Fruit fly (Drosophila melanogaster): ENCODE data around the gene Gr98c.

Gr98c gene

DNA sequence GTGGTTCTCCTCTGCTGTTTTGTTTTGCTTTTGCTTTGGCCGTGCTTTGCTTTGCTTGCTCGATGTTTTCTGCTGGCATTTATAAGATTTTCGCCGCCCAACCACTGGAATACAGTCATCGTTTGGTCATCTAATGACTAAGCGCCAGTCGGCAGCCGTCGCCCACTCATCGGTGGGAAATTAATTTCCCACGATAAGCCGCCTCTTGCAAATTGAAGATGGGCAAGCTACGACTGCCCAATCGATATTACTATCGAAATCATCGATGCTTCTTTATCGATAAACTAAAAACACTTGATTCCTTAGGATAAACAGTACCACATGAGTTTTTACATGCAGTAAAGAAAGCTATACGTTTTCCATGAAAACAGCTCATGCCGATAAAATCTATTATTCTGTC is 26.4 kb downstream of the Gr98c start:
- no peak for TF ChIP-seq Hnf4 (GFP tag; optimal IDR thresholded peaks at IDR 0.05)
- TF ChIP-seq jim (GFP tag; optimal IDR thresholded peaks at IDR 0.05) = no peak
- no peak for TF ChIP-seq Dif (GFP tag; optimal IDR thresholded peaks at IDR 0.05; ENCODE audit: partially characterized antibody)
- TF ChIP-seq Jra (GFP tag; optimal IDR thresholded peaks at IDR 0.05) = no peak
- TF ChIP-seq HLH106 (tag; optimal IDR thresholded peaks at IDR 0.05) = no peak
- TF ChIP-seq sv (GFP tag; optimal IDR thresholded peaks at IDR 0.05) = no peak
- no peak for TF ChIP-seq dmrt93B (GFP tag; optimal IDR thresholded peaks at IDR 0.05)
- TF ChIP-seq CG9705 (GFP tag; optimal IDR thresholded peaks at IDR 0.05) = no peak
- no peak for TF ChIP-seq OdsH (GFP tag; optimal IDR thresholded peaks at IDR 0.05)
- TF ChIP-seq N (GFP tag; optimal IDR thresholded peaks at IDR 0.05) = no peak
- no peak for TF ChIP-seq Abd-B (GFP tag; optimal IDR thresholded peaks at IDR 0.05)
- no peak for TF ChIP-seq br (GFP tag; optimal IDR thresholded peaks at IDR 0.05)
- TF ChIP-seq fru (GFP tag; optimal IDR thresholded peaks at IDR 0.05) = no peak
- TF ChIP-seq brk (GFP tag; optimal IDR thresholded peaks at IDR 0.05) = no peak
- TF ChIP-seq Vsx2 (GFP tag; optimal IDR thresholded peaks at IDR 0.05; ENCODE audit: partially characterized antibody) = no peak

- TF ChIP-seq N (GFP tag; optimal IDR thresholded peaks at IDR 0.05) = no peak
- no peak for TF ChIP-seq CG9705 (GFP tag; optimal IDR thresholded peaks at IDR 0.05)
- TF ChIP-seq HLH106 (tag; optimal IDR thresholded peaks at IDR 0.05) = no peak
Observed at dm6 chr3R:27579422-27579821, 35.2 kb downstream of the Gr98c start.

DNA sequence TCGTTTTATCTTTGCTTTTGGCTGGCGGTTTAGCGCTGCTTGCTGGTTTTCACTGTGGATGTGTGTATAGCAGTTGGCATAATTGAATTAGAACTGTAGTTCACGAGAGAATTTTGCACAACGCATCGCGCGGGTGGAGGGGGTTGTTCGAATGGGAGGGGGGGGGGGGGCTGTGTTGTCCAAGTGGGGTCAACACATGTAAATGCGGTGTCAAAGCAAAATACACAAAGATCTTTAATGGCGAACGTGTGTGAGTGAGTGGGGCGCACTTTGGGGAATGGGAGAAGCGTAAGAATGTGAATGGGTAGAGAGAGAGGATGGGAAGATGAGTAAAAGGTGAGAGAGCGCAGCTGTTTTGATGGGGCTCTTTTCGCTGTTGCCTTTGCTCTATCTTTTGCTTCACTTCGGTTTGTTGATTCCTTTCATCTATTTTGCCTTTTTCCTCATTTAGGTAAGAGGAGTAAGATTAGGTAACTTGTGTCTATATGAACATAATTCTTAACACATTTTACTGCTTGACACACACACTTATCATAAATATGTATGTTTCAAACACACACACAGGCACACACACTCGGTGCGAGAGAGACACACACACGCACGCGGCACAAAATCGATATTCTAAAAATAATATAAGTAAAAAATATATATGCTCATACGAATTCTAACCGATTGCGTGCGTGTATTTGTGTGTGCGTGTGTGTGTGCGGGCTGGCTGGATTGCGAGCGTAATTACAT is 36.2 kb downstream of the Gr98c start:
- peak; percentile 54 for TF ChIP-seq Dif (GFP tag; optimal IDR thresholded peaks at IDR 0.05; ENCODE audit: partially characterized antibody)
- no peak for TF ChIP-seq sv (GFP tag; optimal IDR thresholded peaks at IDR 0.05)
- peak; percentile 72 for TF ChIP-seq psq (GFP tag; optimal IDR thresholded peaks at IDR 0.05)
- TF ChIP-seq Hr83 (GFP tag; optimal IDR thresholded peaks at IDR 0.05; ENCODE audit: poor library complexity, severe bottlenecking) = peak; percentile 40
- TF ChIP-seq brk (GFP tag; optimal IDR thresholded peaks at IDR 0.05) = peak; percentile 20
- TF ChIP-seq Abd-B (GFP tag; optimal IDR thresholded peaks at IDR 0.05) = no peak
- no peak for TF ChIP-seq Rel (GFP tag; optimal IDR thresholded peaks at IDR 0.05)
- TF ChIP-seq Rel (tag; optimal IDR thresholded peaks at IDR 0.05) = peak; percentile 14
- no peak for TF ChIP-seq CG9705 (GFP tag; optimal IDR thresholded peaks at IDR 0.05)
- TF ChIP-seq br (GFP tag; optimal IDR thresholded peaks at IDR 0.05) = no peak
- TF ChIP-seq Hnf4 (GFP tag; optimal IDR thresholded peaks at IDR 0.05) = no peak

dm6 chr3R:27581263-27581868 is 37.1 kb downstream of the Gr98c start:
- no peak for TF ChIP-seq Mio (GFP tag; optimal IDR thresholded peaks at IDR 0.05)
- peak; percentile 72 for TF ChIP-seq Sp1 (GFP tag; optimal IDR thresholded peaks at IDR 0.05)
- peak; percentile 78 for TF ChIP-seq br (GFP tag; optimal IDR thresholded peaks at IDR 0.05)
- TF ChIP-seq ey (GFP tag; optimal IDR thresholded peaks at IDR 0.05) = peak; percentile 74
- peak; percentile 66 for TF ChIP-seq sage (GFP tag; optimal IDR thresholded peaks at IDR 0.05)
- no peak for TF ChIP-seq N (GFP tag; optimal IDR thresholded peaks at IDR 0.05)
- peak; percentile 8 for TF ChIP-seq Rel (GFP tag; optimal IDR thresholded peaks at IDR 0.05)
- TF ChIP-seq Rel (tag; optimal IDR thresholded peaks at IDR 0.05) = peak; percentile 78
- peak; percentile 33 for TF ChIP-seq Vsx2 (GFP tag; optimal IDR thresholded peaks at IDR 0.05; ENCODE audit: partially characterized antibody)
- TF ChIP-seq foxo (GFP tag; optimal IDR thresholded peaks at IDR 0.05) = peak; percentile 73 to 78
- TF ChIP-seq fru (GFP tag; optimal IDR thresholded peaks at IDR 0.05) = peak; percentile 80
- peak; percentile 60 for TF ChIP-seq woc (GFP tag; optimal IDR thresholded peaks at IDR 0.05)
- peak; percentile 24 for TF ChIP-seq Hr83 (GFP tag; optimal IDR thresholded peaks at IDR 0.05; ENCODE audit: poor library complexity, severe bottlenecking)
- TF ChIP-seq dsf (GFP tag; optimal IDR thresholded peaks at IDR 0.05; ENCODE audit: borderline replicate concordance) = no peak
- no peak for TF ChIP-seq Dfd (GFP tag; optimal IDR thresholded peaks at IDR 0.05)
- peak; percentile 83 for TF ChIP-seq rgr (GFP tag; optimal IDR thresholded peaks at IDR 0.05)
- TF ChIP-seq Myc (optimal IDR thresholded peaks at IDR 0.05) = no peak
- TF ChIP-seq OdsH (GFP tag; optimal IDR thresholded peaks at IDR 0.05) = peak; percentile 76
- no peak for TF ChIP-seq Abd-B (GFP tag; optimal IDR thresholded peaks at IDR 0.05)
- TF ChIP-seq Hr78 (GFP tag; optimal IDR thresholded peaks at IDR 0.05) = no peak
- no peak for TF ChIP-seq brk (GFP tag; optimal IDR thresholded peaks at IDR 0.05)
- TF ChIP-seq dmrt93B (GFP tag; optimal IDR thresholded peaks at IDR 0.05) = no peak
- TF ChIP-seq h (GFP tag; optimal IDR thresholded peaks at IDR 0.05) = peak; percentile 82
- peak; percentile 57 for TF ChIP-seq CG32264 (GFP tag; optimal IDR thresholded peaks at IDR 0.05)
- peak; percentile 70 for TF ChIP-seq HLH106 (tag; optimal IDR thresholded peaks at IDR 0.05)
- TF ChIP-seq dl (GFP tag; optimal IDR thresholded peaks at IDR 0.05; ENCODE audit: insufficient read depth in 1 of 2, partially characterized antibody in 2 of 2) = no peak
- TF ChIP-seq psq (GFP tag; optimal IDR thresholded peaks at IDR 0.05) = peak; percentile 62
- TF ChIP-seq jim (GFP tag; optimal IDR thresholded peaks at IDR 0.05) = no peak
- TF ChIP-seq lola (GFP tag; optimal IDR thresholded peaks at IDR 0.05) = no peak
- TF ChIP-seq Dif (GFP tag; optimal IDR thresholded peaks at IDR 0.05; ENCODE audit: partially characterized antibody) = peak; percentile 39
- no peak for TF ChIP-seq sv (GFP tag; optimal IDR thresholded peaks at IDR 0.05)
- TF ChIP-seq CG9705 (GFP tag; optimal IDR thresholded peaks at IDR 0.05) = no peak
- TF ChIP-seq usp (GFP tag; optimal IDR thresholded peaks at IDR 0.05) = no peak
- TF ChIP-seq Hnf4 (GFP tag; optimal IDR thresholded peaks at IDR 0.05) = peak; percentile 55
- peak; percentile 71 for TF ChIP-seq Jra (GFP tag; optimal IDR thresholded peaks at IDR 0.05)
- TF ChIP-seq GATAd (GFP tag; optimal IDR thresholded peaks at IDR 0.05) = no peak
- no peak for TF ChIP-seq pan (optimal IDR thresholded peaks at IDR 0.05)
- TF ChIP-seq CrebA (GFP tag; optimal IDR thresholded peaks at IDR 0.05; ENCODE audit: borderline replicate concordance) = no peak
